Worm (Caenorhabditis elegans): ENCODE data around the gene fipr-11.
A peak's percentile ranks its signal among the peaks of the same experiment; 100 is the strongest.

fipr-11 gene

ce11 chrV:9943039-9943438 lies 37.0 kb upstream of the fipr-11 start, which contains the start of gene fipr-12:
Gene fipr-12, plus strand, starts transcription at chrV:9943339.
- TF ChIP-seq F57A8.1 (GFP tag; optimal IDR thresholded peaks at IDR 0.05) (no peak), ztf-22 (GFP tag; optimal IDR thresholded peaks at IDR 0.05) (no peak)

DNA sequence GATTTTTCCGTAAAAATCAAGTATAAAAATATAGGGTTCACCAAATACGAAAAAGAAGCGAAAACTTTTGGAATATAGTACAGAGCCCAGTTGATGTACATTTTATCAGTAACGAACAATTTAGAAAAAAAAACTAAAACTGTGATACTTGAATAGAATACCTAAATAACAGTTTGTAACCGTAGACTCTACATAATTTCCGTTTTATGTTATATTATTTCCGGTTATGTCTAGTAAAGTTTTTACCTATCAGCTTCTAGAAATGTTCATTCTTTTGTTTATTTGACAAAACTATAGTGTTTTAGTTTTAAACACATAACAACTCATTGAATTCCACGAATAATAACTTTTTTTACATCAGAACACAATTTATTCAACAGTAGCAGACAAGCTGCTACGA lies 31.4 kb upstream of the fipr-11 start, which contains the start of gene srj-33:
Gene srj-33 (minus strand): TSS at position 101 of the 400 bp plus-strand sequence.
- no peak for TF ChIP-seq T26A5.8 (tag; optimal IDR thresholded peaks at IDR 0.05)
- no peak for TF ChIP-seq B0019.2 (GFP tag; conservative IDR thresholded peaks at IDR 0.05)
- no peak for TF ChIP-seq unc-62 (GFP tag; optimal IDR thresholded peaks at IDR 0.05)
- TF ChIP-seq lsy-27 (tag; optimal IDR thresholded peaks at IDR 0.05; ENCODE audit: borderline replicate concordance, insufficient read depth): no peak
- no peak for TF ChIP-seq rpc-1 (optimal IDR thresholded peaks at IDR 0.05)
- TF ChIP-seq rpc-1 (tag; optimal IDR thresholded peaks at IDR 0.05): no peak
- no peak for TF ChIP-seq tbx-9 (tag; optimal IDR thresholded peaks at IDR 0.05; ENCODE audit: borderline replicate concordance)
- TF ChIP-seq lag-1 (GFP tag; IDR thresholded peaks at IDR 0.05): no peak
- no peak for TF ChIP-seq ceh-40 (GFP tag; IDR thresholded peaks at IDR 0.05)
- TF ChIP-seq sdz-38 (tag; optimal IDR thresholded peaks at IDR 0.05): no peak
- no peak for TF ChIP-seq F23B12.7 (tag; optimal IDR thresholded peaks at IDR 0.05; ENCODE audit: insufficient read depth)
- no peak for TF ChIP-seq B0035.1 (tag; optimal IDR thresholded peaks at IDR 0.05)
- TF ChIP-seq ztf-26 (tag; optimal IDR thresholded peaks at IDR 0.05): no peak
- no peak for TF ChIP-seq nhr-90 (tag; optimal IDR thresholded peaks at IDR 0.05)

ce11 chrV:9930612-9931065 lies 24.6 kb upstream of the fipr-11 start, which contains the start of the genes rmh-2 and suds-3:
Gene rmh-2, minus strand, starts transcription at chrV:9930775.
Gene suds-3, plus strand, starts transcription at chrV:9931015.
- TF ChIP-seq madf-3 (GFP tag; IDR thresholded peaks at IDR 0.05) (no peak), fkh-3 (tag; optimal IDR thresholded peaks at IDR 0.05) (no peak), F57A8.1 (GFP tag; optimal IDR thresholded peaks at IDR 0.05) (no peak), ztf-6 (GFP tag; IDR thresholded peaks at IDR 0.05) (no peak), pha-4 (tag; optimal IDR thresholded peaks at IDR 0.05) (no peak), F23B12.7 (tag; optimal IDR thresholded peaks at IDR 0.05; ENCODE audit: insufficient read depth) (peak; percentile 37), efl-1 (GFP tag; optimal IDR thresholded peaks at IDR 0.05) (peak; percentile 61), ceh-27 (GFP tag; optimal IDR thresholded peaks at IDR 0.05) (no peak), let-526 (GFP tag; IDR thresholded peaks at IDR 0.05) (no peak), rpc-1 (optimal IDR thresholded peaks at IDR 0.05) (no peak), rpc-1 (tag; optimal IDR thresholded peaks at IDR 0.05) (no peak), madf-6 (GFP tag; IDR thresholded peaks at IDR 0.05) (peak; percentile 35; the same call in 1 of the 2 replicates), mes-4 (tag; optimal IDR thresholded peaks at IDR 0.05) (no peak), C17E4.6 (GFP tag; IDR thresholded peaks at IDR 0.05) (no peak), dpl-1 (GFP tag; optimal IDR thresholded peaks at IDR 0.05) (peak; percentile 20), Y95B8A.8 (GFP tag; IDR thresholded peaks at IDR 0.05) (no peak), mel-28 (tag; optimal IDR thresholded peaks at IDR 0.05; ENCODE audit: borderline replicate concordance) (no peak), gei-17 (GFP tag; optimal IDR thresholded peaks at IDR 0.05) (no peak), lsl-1 (GFP tag; optimal IDR thresholded peaks at IDR 0.05) (peak; percentile 7), xnd-1 (tag; optimal IDR thresholded peaks at IDR 0.05) (no peak), ets-4 (GFP tag; optimal IDR thresholded peaks at IDR 0.05) (no peak), hsf-1 (GFP tag; IDR thresholded peaks at IDR 0.05) (no peak)

- TF ChIP-seq ztf-6 (GFP tag; IDR thresholded peaks at IDR 0.05): no peak
- TF ChIP-seq lin-35 (GFP tag; optimal IDR thresholded peaks at IDR 0.05): no peak
- no peak for TF ChIP-seq F37B4.10 (GFP tag; IDR thresholded peaks at IDR 0.05)
- TF ChIP-seq nhr-27 (tag; optimal IDR thresholded peaks at IDR 0.05): no peak
- TF ChIP-seq D2030.7 (GFP tag; IDR thresholded peaks at IDR 0.05): no peak
- TF ChIP-seq ztf-18 (tag; optimal IDR thresholded peaks at IDR 0.05): no peak
- no peak for TF ChIP-seq ceh-58 (GFP tag; IDR thresholded peaks at IDR 0.05)
- TF ChIP-seq let-607 (tag; optimal IDR thresholded peaks at IDR 0.05): peak; percentile 43 to 49
- peak; percentile 60 for TF ChIP-seq nhr-80 (tag; optimal IDR thresholded peaks at IDR 0.05)
- TF ChIP-seq F23B12.7 (tag; optimal IDR thresholded peaks at IDR 0.05; ENCODE audit: insufficient read depth): no peak
- TF ChIP-seq bed-2 (GFP tag; IDR thresholded peaks at IDR 0.05): no peak
- TF ChIP-seq pha-4 (tag; optimal IDR thresholded peaks at IDR 0.05): no peak
- 0 out of 2 replicates have a peak, but pooled peaks have one; percentile 44 for TF ChIP-seq Y53G8AR.9 (GFP tag; conservative IDR thresholded peaks at IDR 0.05)
- TF ChIP-seq unc-62 (GFP tag; optimal IDR thresholded peaks at IDR 0.05): no peak
- TF ChIP-seq rpc-1 (optimal IDR thresholded peaks at IDR 0.05): no peak
- TF ChIP-seq rpc-1 (tag; optimal IDR thresholded peaks at IDR 0.05): no peak
- no peak for TF ChIP-seq ztf-28 (GFP tag; IDR thresholded peaks at IDR 0.05)
These were observed 21.9 kb upstream of the fipr-11 start for ce11 chrV:9927954-9928353.

Data from whole organism, young adult.